Fruit fly (Drosophila melanogaster) whole organism, embryonic: Measurements from ENCODE around the gene KdelR.
A peak's percentile ranks its signal among the peaks of the same experiment; 100 is the strongest.

Experiments
- Antp ChIP-seq: fragments of 200-800 bp; sonication (Bioruptor generic); optimal IDR thresholded peaks from 3 replicates; lab custom pipeline; 2016; ENCODE audit warnings: missing biosample characterization, missing genetic modification characterization
- Atf6 ChIP-seq: fragments of 200-800 bp; sonication (Bioruptor generic); IDR thresholded peaks from 2 replicates; pipeline ENCODE4 v1.3.6; 2022; ENCODE audit warnings: missing biosample characterization, missing genetic modification characterization
- CG10147 ChIP-seq: fragments of 200-800 bp; sonication (Bioruptor generic); optimal IDR thresholded peaks from 2 replicates; lab custom pipeline; 2019; ENCODE audit warnings: missing biosample characterization, mild to moderate bottlenecking, missing genetic modification characterization, moderate library complexity
- CG11695 ChIP-seq: fragments of 200-800 bp; sonication (Bioruptor generic); IDR thresholded peaks from 3 replicates; pipeline ENCODE4 v1.3.6; 2022; ENCODE audit warnings: missing biosample characterization, missing genetic modification characterization
- CG11723 ChIP-seq: fragments of 200-800 bp; sonication (Bioruptor generic); optimal IDR thresholded peaks from 2 replicates; lab custom pipeline; 2017; ENCODE audit warnings: missing biosample characterization, mild to moderate bottlenecking, missing genetic modification characterization
- CG14667 ChIP-seq: fragments of 200-800 bp; sonication (Bioruptor generic); IDR thresholded peaks from 2 replicates; pipeline ENCODE4 v1.3.6; 2022; ENCODE audit warnings: missing biosample characterization, missing genetic modification characterization
- CG1529 ChIP-seq: fragments of 200-800 bp; sonication (Bioruptor generic); optimal IDR thresholded peaks from 3 replicates; lab custom pipeline; 2018; ENCODE audit warnings: missing biosample characterization, missing genetic modification characterization
- CG1603 ChIP-seq: fragments of 200-800 bp; sonication (Bioruptor generic); optimal IDR thresholded peaks from 2 replicates; lab custom pipeline; 2019; ENCODE audit warnings: missing biosample characterization, mild to moderate bottlenecking, missing genetic modification characterization, moderate library complexity
- CG18619 ChIP-seq: fragments of 200-800 bp; sonication (Bioruptor generic); optimal IDR thresholded peaks from 3 replicates; lab custom pipeline; 2017; ENCODE audit warnings: missing biosample characterization, mild to moderate bottlenecking, missing genetic modification characterization
- CG2116 ChIP-seq: fragments of 200-800 bp; sonication (Bioruptor generic); optimal IDR thresholded peaks from 3 replicates; lab custom pipeline; 2018; ENCODE audit warnings: missing biosample characterization, mild to moderate bottlenecking, missing genetic modification characterization
- CG2712 ChIP-seq: fragments of 200-800 bp; optimal IDR thresholded peaks from 3 replicates; lab custom pipeline; 2019; ENCODE audit warnings: missing biosample characterization, mild to moderate bottlenecking, missing genetic modification characterization, moderate library complexity
- CG3838 ChIP-seq: fragments of 200-800 bp; sonication (Bioruptor generic); optimal IDR thresholded peaks from 3 replicates; lab custom pipeline; 2016; ENCODE audit warnings: missing biosample characterization, missing genetic modification characterization
- CG3847 ChIP-seq: fragments of 200-800 bp; sonication (Bioruptor generic); IDR thresholded peaks from 2 replicates; pipeline ENCODE4 v1.3.6; 2022; ENCODE audit warnings: missing biosample characterization, missing genetic modification characterization
- CG4820 ChIP-seq: fragments of 200-800 bp; sonication (Bioruptor generic); optimal IDR thresholded peaks from 3 replicates; lab custom pipeline; 2016; ENCODE audit warnings: missing biosample characterization, missing genetic modification characterization
- CG7271 ChIP-seq: fragments of 200-800 bp; sonication (Bioruptor generic); optimal IDR thresholded peaks from 2 replicates; lab custom pipeline; 2018; ENCODE audit warnings: missing biosample characterization, mild to moderate bottlenecking, missing genetic modification characterization, moderate library complexity
- CG7372 ChIP-seq: fragments of 200-800 bp; sonication (Bioruptor generic); IDR thresholded peaks from 2 replicates; pipeline ENCODE4 v1.3.6; 2022; ENCODE audit warnings: missing biosample characterization, missing genetic modification characterization
- CG8290 ChIP-seq, 3 experiments: fragments of 200-800 bp; sonication (Bioruptor generic); optimal IDR thresholded peaks; 2 replicates each; lab custom pipeline; 2016 to 2019; ENCODE audit warnings: missing biosample characterization in 3 of 3, missing genetic modification characterization in 3 of 3, mild to moderate bottlenecking in 2 of 3, moderate library complexity in 1 of 3
- CG9797 ChIP-seq: fragments of 200-800 bp; sonication (Bioruptor generic); optimal IDR thresholded peaks from 3 replicates; lab custom pipeline; 2018; ENCODE audit warnings: missing biosample characterization, mild to moderate bottlenecking, missing genetic modification characterization
- CkIIα-i1 ChIP-seq: fragments of 200-800 bp; sonication (Bioruptor generic); IDR thresholded peaks from 2 replicates; pipeline ENCODE4 v1.3.6; 2022; ENCODE audit warnings: missing biosample characterization, missing genetic modification characterization
- D ChIP-seq, 2 experiments: fragments of 200-800 bp in 1 of 2; fragments of >200 bp in 1 of 2; sonication (Bioruptor generic) in 1 of 2; optimal IDR thresholded peaks; 2 replicates in 1 of 2; 3 replicates in 1 of 2; lab custom pipeline; 2017; ENCODE audit warnings: mild to moderate bottlenecking in 1 of 2, missing biosample characterization in 1 of 2, missing genetic modification characterization in 1 of 2, missing genetic modification reagents in 1 of 2
- D19B ChIP-seq: fragments of 200-800 bp; sonication (Bioruptor generic); optimal IDR thresholded peaks from 2 replicates; lab custom pipeline; 2017; ENCODE audit warnings: missing biosample characterization, mild to moderate bottlenecking, missing genetic modification characterization
- Doc2 ChIP-seq: fragments of 200-800 bp; sonication (Bioruptor generic); IDR thresholded peaks from 2 replicates; pipeline ENCODE4 v1.3.6; 2022; ENCODE audit warnings: missing biosample characterization, missing genetic modification characterization
- Eip74EF ChIP-seq, 2 experiments: fragments of 200-800 bp in 1 of 2; fragments of >200 bp in 1 of 2; sonication (Bioruptor generic) in 1 of 2; optimal IDR thresholded peaks; 2 replicates each; lab custom pipeline; 2017 to 2019; ENCODE audit warnings: missing biosample characterization in 2 of 2, missing genetic modification characterization in 2 of 2, mild to moderate bottlenecking in 1 of 2, moderate library complexity in 1 of 2
- Fer3 ChIP-seq: fragments of 200-800 bp; sonication (Bioruptor generic); optimal IDR thresholded peaks from 2 replicates; lab custom pipeline; 2018; ENCODE audit warnings: missing biosample characterization, mild to moderate bottlenecking, missing genetic modification characterization, moderate library complexity
- HLH3B ChIP-seq: fragments of 200-800 bp; sonication (Bioruptor generic); IDR thresholded peaks from 2 replicates; pipeline ENCODE4 v1.3.6; 2022; ENCODE audit warnings: missing biosample characterization, missing genetic modification characterization
- Hand ChIP-seq: fragments of 200-800 bp; sonication (Bioruptor generic); optimal IDR thresholded peaks from 2 replicates; lab custom pipeline; 2017; ENCODE audit warnings: mild to moderate bottlenecking, missing biosample characterization, missing genetic modification reagents, missing genetic modification characterization
- Hmx ChIP-seq: fragments of 200-800 bp; sonication (Bioruptor generic); optimal IDR thresholded peaks from 2 replicates; lab custom pipeline; 2016; ENCODE audit warnings: missing biosample characterization, missing genetic modification characterization
- NfI ChIP-seq: fragments of 200-800 bp; sonication (Bioruptor generic); optimal IDR thresholded peaks from 3 replicates; lab custom pipeline; 2018; ENCODE audit warnings: missing biosample characterization, mild to moderate bottlenecking, missing genetic modification characterization, moderate library complexity
- Oli ChIP-seq: fragments of 200-800 bp; sonication (Bioruptor generic); optimal IDR thresholded peaks from 2 replicates; lab custom pipeline; 2018; ENCODE audit warnings: missing biosample characterization, mild to moderate bottlenecking, missing genetic modification characterization, moderate library complexity
- PHDP ChIP-seq: fragments of 200-800 bp; sonication (Bioruptor generic); optimal IDR thresholded peaks from 3 replicates; lab custom pipeline; 2018; ENCODE audit warnings: missing biosample characterization, mild to moderate bottlenecking, missing genetic modification characterization, moderate library complexity
- Sox102F ChIP-seq: fragments of 200-800 bp; sonication (Bioruptor generic); optimal IDR thresholded peaks from 2 replicates; lab custom pipeline; 2018; ENCODE audit warnings: missing biosample characterization, mild to moderate bottlenecking, missing genetic modification characterization, moderate library complexity
- TFAM ChIP-seq: fragments of 200-800 bp; sonication (Bioruptor generic); optimal IDR thresholded peaks from 2 replicates; lab custom pipeline; 2017; ENCODE audit warnings: missing biosample characterization, missing genetic modification characterization, inconsistent platforms
- disco-r ChIP-seq: fragments of 200-800 bp; sonication (Bioruptor generic); optimal IDR thresholded peaks from 2 replicates; lab custom pipeline; 2016; ENCODE audit warnings: missing biosample characterization, missing genetic modification characterization
- dpn ChIP-seq, 2 experiments: fragments of 200-800 bp; sonication (Bioruptor generic); optimal IDR thresholded peaks; 3 replicates each; lab custom pipeline; 2016; ENCODE audit warnings: missing biosample characterization in 2 of 2, missing genetic modification characterization in 2 of 2
- ftz-f1 ChIP-seq: fragments of 200-800 bp; sonication (Bioruptor generic); optimal IDR thresholded peaks from 2 replicates; lab custom pipeline; 2016; ENCODE audit warnings: missing biosample characterization, missing genetic modification characterization
- gce ChIP-seq: fragments of 200-800 bp; sonication (Bioruptor generic); IDR thresholded peaks from 3 replicates; pipeline ENCODE4 v1.3.6; 2022; ENCODE audit warnings: missing biosample characterization, missing genetic modification characterization
- inv ChIP-seq: fragments of 200-800 bp; sonication (Bioruptor generic); IDR thresholded peaks from 2 replicates; pipeline ENCODE4 v1.3.6; 2022; ENCODE audit warnings: missing biosample characterization, missing genetic modification characterization; ENCODE audit not compliant: partially characterized antibody
- lilli ChIP-seq: fragments of 200-800 bp; sonication (Bioruptor generic); optimal IDR thresholded peaks from 3 replicates; lab custom pipeline; 2016; ENCODE audit warnings: missing biosample characterization, missing genetic modification characterization
- mirr ChIP-seq: fragments of 200-800 bp; sonication (Bioruptor generic); optimal IDR thresholded peaks from 3 replicates; lab custom pipeline; 2018; ENCODE audit warnings: missing biosample characterization, mild to moderate bottlenecking, missing genetic modification characterization
- phol ChIP-seq: fragments of 200-800 bp; sonication (Bioruptor generic); optimal IDR thresholded peaks from 3 replicates; lab custom pipeline; 2018; ENCODE audit warnings: missing biosample characterization, mild to moderate bottlenecking, missing genetic modification characterization, moderate library complexity
- pros ChIP-seq: fragments of 200-800 bp; sonication (Bioruptor generic); optimal IDR thresholded peaks from 3 replicates; lab custom pipeline; 2019; ENCODE audit warnings: missing biosample characterization, mild to moderate bottlenecking, missing genetic modification characterization, moderate library complexity
- sob ChIP-seq: fragments of 200-800 bp; sonication (Bioruptor generic); IDR thresholded peaks from 2 replicates; pipeline ENCODE4 v1.3.6; 2022; ENCODE audit warnings: missing biosample characterization, missing genetic modification characterization
- stwl ChIP-seq: fragments of 200-800 bp; sonication (Bioruptor generic); optimal IDR thresholded peaks from 3 replicates; lab custom pipeline; 2018; ENCODE audit warnings: missing biosample characterization, mild to moderate bottlenecking, missing genetic modification characterization, moderate library complexity
- toy ChIP-seq: fragments of 200-800 bp; sonication (Bioruptor generic); IDR thresholded peaks from 2 replicates; pipeline ENCODE4 v1.3.6; 2022; ENCODE audit warnings: missing biosample characterization, missing genetic modification characterization
- tup ChIP-seq: fragments of 200-800 bp; sonication (Bioruptor generic); optimal IDR thresholded peaks from 2 replicates; lab custom pipeline; 2016; ENCODE audit warnings: missing biosample characterization, mild to moderate bottlenecking, missing genetic modification characterization, moderate library complexity
- wor ChIP-seq: fragments of 200-800 bp; sonication (Bioruptor generic); IDR thresholded peaks from 2 replicates; pipeline ENCODE4 v1.3.6; 2022; ENCODE audit warnings: missing biosample characterization, missing genetic modification characterization
- zen2 ChIP-seq: fragments of 200-800 bp; sonication (Bioruptor generic); IDR thresholded peaks from 3 replicates; pipeline ENCODE4 v1.3.6; 2022; ENCODE audit warnings: missing biosample characterization, missing genetic modification characterization; ENCODE audit not compliant: partially characterized antibody
- zfh2 ChIP-seq: fragments of 200-800 bp; sonication (Bioruptor generic); optimal IDR thresholded peaks from 2 replicates; lab custom pipeline; 2016; ENCODE audit warnings: missing biosample characterization, missing genetic modification characterization

The KdelR gene

dm6 chr2L:10381890-10382450 lies 44.7 kb upstream of the KdelR start, which contains the start of gene CG5096 (continued):
- no peak for TF ChIP-seq inv (GFP tag; lab: Robert Waterston, UW)
- TF ChIP-seq Eip74EF (GFP tag; optimal IDR thresholded peaks at IDR 0.05; lab: Kevin White, UChicago) = peak in 1 of 2 experiments; percentile 87
- no peak for TF ChIP-seq CkIIα-i1
- no peak for TF ChIP-seq Doc2 (GFP tag; lab: Robert Waterston, UW)
- peak; percentile 67 for TF ChIP-seq zfh2 (GFP tag; lab: Kevin White, UChicago)
- peak; percentile 81 for TF ChIP-seq CG7372
- peak; percentile 69 for TF ChIP-seq Hmx (GFP tag; lab: Kevin White, UChicago)
- peak; percentile 82; the same call in 1 of the 2 replicates for TF ChIP-seq CG3847 (GFP tag; lab: Robert Waterston, UW)
- TF ChIP-seq D (optimal IDR thresholded peaks at IDR 0.05; lab: Kevin White, UChicago) = no peak
- TF ChIP-seq D (GFP tag; optimal IDR thresholded peaks at IDR 0.05; lab: Kevin White, UChicago) = peak; percentile 64
- no peak for TF ChIP-seq zen2 (GFP tag; lab: Robert Waterston, UW)
- no peak for TF ChIP-seq CG7271
- peak; percentile 29 for TF ChIP-seq ftz-f1
- TF ChIP-seq CG4820 = peak; percentile 67
- no peak; the same call in 1 of the 2 replicates for TF ChIP-seq CG14667 (GFP tag; lab: Robert Waterston, UW)
- peak; percentile 89 for TF ChIP-seq Hand (GFP tag; lab: Kevin White, UChicago)
- TF ChIP-seq D19B = peak; percentile 81
- peak; percentile 92; the same call in 1 of the 2 replicates for TF ChIP-seq sob (GFP tag; lab: Robert Waterston, UW)
- peak; percentile 95 for TF ChIP-seq Atf6 (GFP tag; lab: Robert Waterston, UW)
- TF ChIP-seq CG3838 (GFP tag; lab: Kevin White, UChicago) = peak; percentile 49
- TF ChIP-seq toy = peak; percentile 74; the same call in 1 of the 2 replicates
- no peak for TF ChIP-seq stwl (tag; lab: Kevin White, UChicago)
- TF ChIP-seq CG1529 (GFP tag; lab: Kevin White, UChicago) = peak; percentile 74
- TF ChIP-seq Fer3 (tag; lab: Kevin White, UChicago) = peak; percentile 96
- peak; percentile 59 for TF ChIP-seq disco-r
- TF ChIP-seq CG10147 (GFP tag; lab: Kevin White, UChicago) = peak; percentile 85
- TF ChIP-seq mirr (GFP tag; lab: Kevin White, UChicago) = peak; percentile 91
- peak; percentile 48 for TF ChIP-seq Antp (GFP tag; lab: Kevin White, UChicago)
- peak; percentile 93 for TF ChIP-seq CG11695 (GFP tag; lab: Robert Waterston, UW)
- TF ChIP-seq TFAM (GFP tag; lab: Kevin White, UChicago) = no peak
- no peak for TF ChIP-seq pros
- TF ChIP-seq dpn (GFP tag; optimal IDR thresholded peaks at IDR 0.05; lab: Kevin White, UChicago) = peak; percentile 80 to 82
- TF ChIP-seq CG2116 (GFP tag; lab: Kevin White, UChicago) = peak; percentile 49
- TF ChIP-seq HLH3B = peak; percentile 93; the same call in 1 of the 2 replicates
- peak; percentile 89 for TF ChIP-seq NfI
- no peak for TF ChIP-seq CG9797 (GFP tag; lab: Kevin White, UChicago)
- TF ChIP-seq CG18619 = peak; percentile 83
- TF ChIP-seq PHDP (tag; lab: Kevin White, UChicago) = peak; percentile 95
- no peak; the same call in 2 of the 3 replicates for TF ChIP-seq gce (GFP tag; lab: Robert Waterston, UW)
- TF ChIP-seq phol (tag; lab: Kevin White, UChicago) = peak; percentile 81
- peak; percentile 86 for TF ChIP-seq Oli (tag; lab: Kevin White, UChicago)
- peak; percentile 76 for TF ChIP-seq wor (GFP tag; lab: Robert Waterston, UW)
- peak; percentile 91 for TF ChIP-seq Sox102F (GFP tag; lab: Kevin White, UChicago)
- TF ChIP-seq CG1603 (tag; lab: Kevin White, UChicago) = peak; percentile 84
- no peak for TF ChIP-seq CG8290 (GFP tag; optimal IDR thresholded peaks at IDR 0.05; lab: Kevin White, UChicago)
- TF ChIP-seq CG8290 (tag; optimal IDR thresholded peaks at IDR 0.05; lab: Kevin White, UChicago) = peak in 1 of 2 experiments; percentile 92
- TF ChIP-seq tup (GFP tag; lab: Kevin White, UChicago) = peak; percentile 59
- TF ChIP-seq CG2712 (tag; lab: Kevin White, UChicago) = peak; percentile 90
- TF ChIP-seq lilli (GFP tag; lab: Kevin White, UChicago) = peak; percentile 93
- peak; percentile 70 for TF ChIP-seq CG11723 (GFP tag; lab: Kevin White, UChicago)
